Fruit fly (Drosophila melanogaster): ENCODE results near the gene CG34375.

Gene CG34375

DNA sequence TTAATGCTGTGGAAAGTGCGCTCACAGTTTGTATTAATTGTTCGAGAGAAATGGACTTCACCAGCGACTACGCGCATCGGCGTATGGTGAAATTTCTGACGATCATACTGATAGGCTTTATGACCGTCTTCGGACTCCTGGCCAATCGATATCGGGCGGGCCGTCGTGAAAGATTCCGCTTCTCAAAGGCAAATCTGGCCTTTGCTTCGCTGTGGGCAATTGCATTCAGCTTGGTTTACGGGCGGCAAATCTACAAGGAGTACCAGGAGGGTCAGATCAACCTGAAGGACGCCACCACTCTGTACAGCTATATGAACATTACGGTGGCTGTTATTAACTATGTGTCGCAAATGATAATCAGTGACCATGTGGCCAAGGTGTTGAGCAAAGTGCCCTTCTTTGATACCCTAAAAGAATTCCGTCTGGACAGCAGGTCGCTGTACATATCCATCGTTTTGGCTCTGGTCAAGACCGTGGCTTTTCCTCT, 41.3 kb upstream of the CG34375 start, which contains the start of gene Gr94a:
Gene Gr94a, plus strand, starts transcription at position 51 of the 487 bp plus-strand sequence.
- TF ChIP-seq Pif1B (GFP tag; optimal IDR thresholded peaks at IDR 0.05) (no peak), fd96Ca (GFP tag; IDR thresholded peaks at IDR 0.05) (no peak), CG8301 (tag; optimal IDR thresholded peaks at IDR 0.05) (no peak), Snoo (tag; optimal IDR thresholded peaks at IDR 0.05) (no peak), gl (tag; optimal IDR thresholded peaks at IDR 0.05) (no peak), CG12605 (GFP tag; IDR thresholded peaks at IDR 0.05) (no peak), CG8159 (tag; optimal IDR thresholded peaks at IDR 0.05) (no peak), CG15710 (tag; optimal IDR thresholded peaks at IDR 0.05) (no peak), Ets98B (GFP tag; IDR thresholded peaks at IDR 0.05) (no peak), rn (GFP tag; IDR thresholded peaks at IDR 0.05) (no peak), CG17806 (tag; optimal IDR thresholded peaks at IDR 0.05) (no peak), CG14655 (GFP tag; optimal IDR thresholded peaks at IDR 0.05) (no peak), CG34367 (tag; optimal IDR thresholded peaks at IDR 0.05) (no peak), CG13204 (GFP tag; optimal IDR thresholded peaks at IDR 0.05) (no peak)

DNA sequence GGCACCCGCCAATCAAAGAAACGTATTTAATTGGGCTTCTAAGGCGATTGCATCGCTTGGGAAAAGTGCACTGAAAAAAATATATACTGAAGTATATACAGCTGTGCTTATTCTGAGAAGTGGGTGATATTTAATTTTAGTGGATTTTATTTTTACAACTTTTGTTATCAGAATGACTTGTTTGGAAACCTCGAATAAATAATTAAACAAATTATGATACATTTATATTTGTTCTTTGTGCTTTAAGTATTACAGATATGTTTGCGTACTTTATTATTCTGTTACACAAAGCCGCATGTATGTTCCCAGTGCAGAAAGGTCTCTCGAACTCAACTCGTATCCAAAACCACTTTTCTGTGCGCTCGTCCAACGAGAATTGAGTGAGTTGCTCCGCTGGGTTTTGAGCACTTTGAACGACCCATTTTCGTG, 38.3 kb upstream of the CG34375 start:
- TF ChIP-seq gl (tag; optimal IDR thresholded peaks at IDR 0.05) (no peak), CG17806 (tag; optimal IDR thresholded peaks at IDR 0.05) (peak; percentile 77), CG9948 (tag; optimal IDR thresholded peaks at IDR 0.05) (peak; percentile 83), CG8159 (tag; optimal IDR thresholded peaks at IDR 0.05) (peak; percentile 88), Ets98B (GFP tag; IDR thresholded peaks at IDR 0.05) (peak; percentile 72), Pif1B (GFP tag; optimal IDR thresholded peaks at IDR 0.05) (peak; percentile 86), CG15710 (tag; optimal IDR thresholded peaks at IDR 0.05) (peak; percentile 81), CG8301 (tag; optimal IDR thresholded peaks at IDR 0.05) (peak; percentile 91), D1 (tag; optimal IDR thresholded peaks at IDR 0.05) (peak; percentile 63), rn (GFP tag; IDR thresholded peaks at IDR 0.05) (peak; percentile 43; the same call in 1 of the 2 replicates), CG34367 (tag; optimal IDR thresholded peaks at IDR 0.05) (peak; percentile 73), CG4496 (GFP tag; IDR thresholded peaks at IDR 0.05) (peak; percentile 72), CG14655 (GFP tag; optimal IDR thresholded peaks at IDR 0.05) (peak; percentile 93), CG13204 (GFP tag; optimal IDR thresholded peaks at IDR 0.05) (no peak), Snoo (tag; optimal IDR thresholded peaks at IDR 0.05) (peak; percentile 85), EcR (GFP tag; optimal IDR thresholded peaks at IDR 0.05) (no peak), Pif1A (GFP tag; optimal IDR thresholded peaks at IDR 0.05) (peak; percentile 81), CG32121 (GFP tag; IDR thresholded peaks at IDR 0.05) (peak; percentile 90), CG12605 (GFP tag; IDR thresholded peaks at IDR 0.05) (peak; percentile 56; the same call in 1 of the 2 replicates), fd96Ca (GFP tag; IDR thresholded peaks at IDR 0.05) (no peak; the same call in 2 of the 3 replicates), CG10348 (GFP tag; IDR thresholded peaks at IDR 0.05) (peak; percentile 52; the same call in 1 of the 2 replicates)

DNA sequence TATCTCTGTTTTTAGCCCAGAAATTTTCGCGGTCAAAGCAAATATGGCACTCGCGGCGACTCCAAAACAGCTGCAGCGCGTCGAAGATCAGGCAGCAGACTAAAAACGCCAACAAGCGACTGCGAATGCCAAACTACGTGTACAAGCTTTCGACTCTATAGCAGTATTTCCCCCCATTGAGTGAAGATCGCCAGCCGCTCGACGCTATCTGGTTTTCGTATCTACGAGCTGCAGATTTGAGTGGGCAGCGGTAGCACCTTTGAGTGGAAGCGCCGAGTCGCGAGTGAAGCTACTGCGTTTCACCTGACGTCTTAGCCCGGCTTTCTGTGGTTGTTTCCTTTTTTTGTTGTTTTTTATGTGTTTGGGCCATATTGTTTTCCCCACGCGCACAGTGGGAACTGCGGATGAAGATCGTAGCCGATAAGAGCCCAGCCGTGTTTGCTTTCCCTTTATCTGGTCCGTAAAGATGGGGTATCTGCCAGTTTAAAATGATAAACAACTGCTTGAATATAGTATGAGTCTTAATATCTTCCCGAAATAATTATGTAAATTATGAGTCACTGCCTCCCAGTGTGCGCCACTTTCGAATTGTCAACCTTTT, 37.8 kb upstream of the CG34375 start, which contains the start of gene CG17121:
Gene CG17121, minus strand, starts transcription at position 126 of the 601 bp plus-strand sequence.
- TF ChIP-seq CG13204 (GFP tag; optimal IDR thresholded peaks at IDR 0.05) (peak; percentile 45), gl (tag; optimal IDR thresholded peaks at IDR 0.05) (no peak), Pif1A (GFP tag; optimal IDR thresholded peaks at IDR 0.05) (no peak), fd96Ca (GFP tag; IDR thresholded peaks at IDR 0.05) (peak; percentile 75)

DNA sequence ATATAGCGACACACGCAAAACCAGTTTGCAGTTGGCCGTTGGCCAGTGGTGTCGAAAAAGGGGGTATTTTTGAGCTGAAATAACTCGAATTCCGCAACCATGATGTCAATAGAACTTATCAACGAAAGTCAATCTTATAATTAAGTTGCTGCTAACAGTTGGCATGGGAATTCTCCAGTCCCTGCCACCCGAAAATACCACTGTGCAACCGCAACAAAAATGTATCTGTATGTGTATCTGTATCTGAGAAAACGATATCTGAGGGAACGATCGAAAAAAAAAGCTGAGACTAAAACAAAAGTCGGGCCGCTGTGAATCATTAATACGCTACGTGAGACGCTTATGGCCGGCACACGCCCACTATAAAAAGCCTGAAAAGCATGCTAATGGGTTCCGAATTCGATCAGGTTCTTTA, 36.2 kb upstream of the CG34375 start:
- TF ChIP-seq rn (GFP tag; IDR thresholded peaks at IDR 0.05) (peak; percentile 47; the same call in 1 of the 2 replicates), CG14655 (GFP tag; optimal IDR thresholded peaks at IDR 0.05) (peak; percentile 69), Pif1B (GFP tag; optimal IDR thresholded peaks at IDR 0.05) (peak; percentile 90), CG13204 (GFP tag; optimal IDR thresholded peaks at IDR 0.05) (peak; percentile 73), EcR (GFP tag; optimal IDR thresholded peaks at IDR 0.05) (peak; percentile 71), D1 (tag; optimal IDR thresholded peaks at IDR 0.05) (peak; percentile 43), CG10348 (GFP tag; IDR thresholded peaks at IDR 0.05) (peak; percentile 36; the same call in 1 of the 2 replicates), gl (tag; optimal IDR thresholded peaks at IDR 0.05) (peak; percentile 74), CG9948 (tag; optimal IDR thresholded peaks at IDR 0.05) (peak; percentile 78), CG4496 (GFP tag; IDR thresholded peaks at IDR 0.05) (peak; percentile 90), Pif1A (GFP tag; optimal IDR thresholded peaks at IDR 0.05) (peak; percentile 88), CG8301 (tag; optimal IDR thresholded peaks at IDR 0.05) (peak; percentile 66), CG34367 (tag; optimal IDR thresholded peaks at IDR 0.05) (peak; percentile 84), Ets98B (GFP tag; IDR thresholded peaks at IDR 0.05) (peak; percentile 82), Snoo (tag; optimal IDR thresholded peaks at IDR 0.05) (peak; percentile 87), CG17806 (tag; optimal IDR thresholded peaks at IDR 0.05) (peak; percentile 85), CG8159 (tag; optimal IDR thresholded peaks at IDR 0.05) (peak; percentile 86), CG32121 (GFP tag; IDR thresholded peaks at IDR 0.05) (peak; percentile 77), fd96Ca (GFP tag; IDR thresholded peaks at IDR 0.05) (peak; percentile 89), CG15710 (tag; optimal IDR thresholded peaks at IDR 0.05) (peak; percentile 90), CG12605 (GFP tag; IDR thresholded peaks at IDR 0.05) (no peak)

DNA sequence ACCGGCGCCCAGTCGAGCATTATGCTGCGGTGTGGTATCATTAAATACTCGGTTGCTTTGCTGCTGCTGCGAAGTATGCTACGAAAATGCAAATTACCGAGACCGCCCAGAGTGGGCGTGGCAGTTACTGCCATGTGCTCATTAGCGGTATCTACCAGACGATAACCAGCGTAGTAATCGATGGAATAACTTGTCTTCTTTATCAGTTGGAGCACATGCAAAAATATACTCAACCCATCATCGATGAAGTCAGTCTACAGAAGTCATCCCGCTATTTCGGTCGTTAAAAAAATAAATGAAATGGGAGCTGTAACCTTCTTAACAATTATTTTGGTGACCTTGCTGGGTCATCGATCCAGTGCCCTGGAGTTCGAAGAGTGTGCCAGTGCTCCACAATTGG, 33.3 kb upstream of the CG34375 start, which contains the start of gene CG13837:
Gene CG13837, plus strand, starts transcription at position 301 of the 400 bp plus-strand sequence.
- no peak for TF ChIP-seq rn (GFP tag; IDR thresholded peaks at IDR 0.05)
- TF ChIP-seq CG12605 (GFP tag; IDR thresholded peaks at IDR 0.05): no peak
- TF ChIP-seq CG8301 (tag; optimal IDR thresholded peaks at IDR 0.05): no peak
- TF ChIP-seq CG17806 (tag; optimal IDR thresholded peaks at IDR 0.05): no peak
- TF ChIP-seq gl (tag; optimal IDR thresholded peaks at IDR 0.05): no peak
- TF ChIP-seq Pif1A (GFP tag; optimal IDR thresholded peaks at IDR 0.05): no peak
- no peak for TF ChIP-seq CG10348 (GFP tag; IDR thresholded peaks at IDR 0.05)
- no peak for TF ChIP-seq CG15710 (tag; optimal IDR thresholded peaks at IDR 0.05)
- no peak for TF ChIP-seq D1 (tag; optimal IDR thresholded peaks at IDR 0.05)
- no peak for TF ChIP-seq EcR (GFP tag; optimal IDR thresholded peaks at IDR 0.05)
- TF ChIP-seq CG9948 (tag; optimal IDR thresholded peaks at IDR 0.05): no peak
- no peak for TF ChIP-seq fd96Ca (GFP tag; IDR thresholded peaks at IDR 0.05)
- TF ChIP-seq CG34367 (tag; optimal IDR thresholded peaks at IDR 0.05): no peak
- no peak for TF ChIP-seq CG32121 (GFP tag; IDR thresholded peaks at IDR 0.05)
- no peak for TF ChIP-seq CG8159 (tag; optimal IDR thresholded peaks at IDR 0.05)
- TF ChIP-seq CG14655 (GFP tag; optimal IDR thresholded peaks at IDR 0.05): no peak
- no peak for TF ChIP-seq Snoo (tag; optimal IDR thresholded peaks at IDR 0.05)
- no peak for TF ChIP-seq Pif1B (GFP tag; optimal IDR thresholded peaks at IDR 0.05)

Data from whole organism, pupa.